Fruit fly (Drosophila melanogaster): ENCODE data around the gene Pgant4.

Gene Pgant4

DNA sequence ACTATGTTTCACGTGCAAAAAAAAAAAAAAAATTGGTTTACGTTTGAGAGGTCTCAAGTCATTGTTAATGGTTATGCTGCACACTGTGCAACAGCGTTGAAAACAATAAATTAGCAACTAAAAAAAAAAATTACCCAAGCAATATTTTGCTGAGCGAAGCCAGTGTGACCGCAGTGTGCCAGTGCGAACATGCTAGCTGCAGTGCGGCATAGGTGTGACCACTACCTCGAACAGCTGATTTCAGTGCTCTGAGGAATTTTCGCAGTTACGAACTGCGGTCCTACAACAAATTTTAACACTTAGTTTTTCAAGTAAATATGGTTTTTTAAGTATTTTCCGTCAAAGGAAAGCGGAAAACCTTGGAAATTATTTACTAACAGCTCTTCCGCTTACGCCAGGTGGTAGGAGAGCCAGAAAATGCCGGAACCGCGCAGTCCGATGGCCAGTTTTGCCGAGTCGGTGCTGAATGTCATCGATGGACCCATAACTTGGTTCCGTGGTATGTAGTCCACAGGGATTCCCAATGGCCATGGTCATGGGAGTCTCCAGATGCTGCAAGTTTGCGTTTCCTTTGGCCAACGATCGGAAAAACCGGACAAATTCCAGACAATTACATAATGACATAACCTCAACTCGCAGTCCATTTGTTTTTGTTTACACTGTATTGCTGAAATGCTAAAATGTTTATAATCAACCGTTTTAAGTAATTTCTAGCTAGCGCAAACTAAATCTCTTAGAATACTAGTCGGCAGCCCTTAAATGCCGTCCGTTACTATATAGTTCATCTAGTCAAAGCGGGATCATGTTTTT is 6.3 kb upstream of the Pgant4 start, which contains the start of the genes msl-2 and ND-PDSW (continued):
- TF ChIP-seq CG18262 (tag; optimal IDR thresholded peaks at IDR 0.05) (no peak), mirr (GFP tag; optimal IDR thresholded peaks at IDR 0.05) (no peak), vvl (GFP tag; IDR thresholded peaks at IDR 0.05) (no peak), Sox102F (GFP tag; optimal IDR thresholded peaks at IDR 0.05) (no peak), Scr (GFP tag; IDR thresholded peaks at IDR 0.05; ENCODE audit: partially characterized antibody) (0 out of 2 replicates have a peak, but pooled peaks have one; percentile 16), sc (optimal IDR thresholded peaks at IDR 0.05) (no peak), sc (GFP tag; optimal IDR thresholded peaks at IDR 0.05) (no peak), gcm2 (GFP tag; optimal IDR thresholded peaks at IDR 0.05) (no peak), esg (GFP tag; conservative IDR thresholded peaks at IDR 0.05) (no peak), CG10274 (GFP tag; optimal IDR thresholded peaks at IDR 0.05) (no peak), PHDP (tag; optimal IDR thresholded peaks at IDR 0.05) (no peak), CG3281 (GFP tag; optimal IDR thresholded peaks at IDR 0.05) (no peak), dmrt99B (tag; optimal IDR thresholded peaks at IDR 0.05) (no peak), CG31388 (GFP tag; optimal IDR thresholded peaks at IDR 0.05) (no peak), dmrt11E (tag; optimal IDR thresholded peaks at IDR 0.05) (no peak), CG6254 (GFP tag; optimal IDR thresholded peaks at IDR 0.05) (no peak), CG14667 (GFP tag; IDR thresholded peaks at IDR 0.05) (no peak), CG2202 (tag; optimal IDR thresholded peaks at IDR 0.05) (no peak), CG4617 (GFP tag; optimal IDR thresholded peaks at IDR 0.05; ENCODE audit: borderline replicate concordance) (peak; percentile 90), Hr78 (GFP tag; optimal IDR thresholded peaks at IDR 0.05) (no peak), bigmax (GFP tag; optimal IDR thresholded peaks at IDR 0.05) (peak; percentile 92), gt (GFP tag; IDR thresholded peaks at IDR 0.05) (no peak), ems (GFP tag; optimal IDR thresholded peaks at IDR 0.05) (no peak), cas (GFP tag; IDR thresholded peaks at IDR 0.05) (no peak), CG4328 (GFP tag; optimal IDR thresholded peaks at IDR 0.05) (no peak), crol (GFP tag; IDR thresholded peaks at IDR 0.05) (no peak), ato (GFP tag; IDR thresholded peaks at IDR 0.05; ENCODE audit: partially characterized antibody) (no peak), CG12071 (GFP tag; optimal IDR thresholded peaks at IDR 0.05) (no peak), org-1 (GFP tag; optimal IDR thresholded peaks at IDR 0.05) (no peak), Adf1 (GFP tag; IDR thresholded peaks at IDR 0.05) (no peak), CG10543 (GFP tag; optimal IDR thresholded peaks at IDR 0.05) (no peak), CG5953 (GFP tag; IDR thresholded peaks at IDR 0.05) (no peak), YL-1 (GFP tag; optimal IDR thresholded peaks at IDR 0.05) (peak; percentile 85), CG8478 (optimal IDR thresholded peaks at IDR 0.05) (no peak), CG3726 (GFP tag; IDR thresholded peaks at IDR 0.05) (no peak), Hr51 (GFP tag; optimal IDR thresholded peaks at IDR 0.05) (no peak), CG1602 (GFP tag; optimal IDR thresholded peaks at IDR 0.05) (no peak), CG31365 (tag; optimal IDR thresholded peaks at IDR 0.05) (no peak), Taf1 (GFP tag; IDR thresholded peaks at IDR 0.05) (no peak), unpg (GFP tag; optimal IDR thresholded peaks at IDR 0.05) (no peak), Oaz (GFP tag; IDR thresholded peaks at IDR 0.05) (no peak), lbe (GFP tag; optimal IDR thresholded peaks at IDR 0.05) (no peak), Xrp1 (GFP tag; IDR thresholded peaks at IDR 0.05) (no peak), Lim3 (GFP tag; IDR thresholded peaks at IDR 0.05) (no peak), Deaf1 (tag; optimal IDR thresholded peaks at IDR 0.05) (no peak), ERR (GFP tag; optimal IDR thresholded peaks at IDR 0.05) (no peak), vnd (GFP tag; IDR thresholded peaks at IDR 0.05; ENCODE audit: partially characterized antibody) (no peak), dysf (GFP tag; IDR thresholded peaks at IDR 0.05) (no peak), ap (GFP tag; IDR thresholded peaks at IDR 0.05) (no peak), en (GFP tag; optimal IDR thresholded peaks at IDR 0.05) (no peak)
